Fruit fly (Drosophila melanogaster) whole organism, embryonic: ENCODE results near the gene Mad.

Experiments
- Abd-B ChIP-seq: fragments of 200-800 bp; sonication (Bioruptor generic); optimal IDR thresholded peaks from 2 replicates; lab custom pipeline; 2018; ENCODE audit warnings: missing biosample characterization, mild to moderate bottlenecking, missing genetic modification characterization, moderate library complexity
- CG10267 ChIP-seq: fragments of 200-800 bp; sonication (Bioruptor generic); optimal IDR thresholded peaks from 2 replicates; lab custom pipeline; 2018; ENCODE audit warnings: missing biosample characterization, mild to moderate bottlenecking, missing genetic modification characterization, moderate library complexity
- CG10979 ChIP-seq: fragments of 200-800 bp; sonication (Bioruptor generic); optimal IDR thresholded peaks from 2 replicates; lab custom pipeline; 2018; ENCODE audit warnings: missing biosample characterization, mild to moderate bottlenecking, missing genetic modification characterization, moderate library complexity
- CG12104 ChIP-seq: fragments of 200-800 bp; sonication (Bioruptor generic); optimal IDR thresholded peaks from 3 replicates; lab custom pipeline; 2016; ENCODE audit warnings: missing biosample characterization, missing genetic modification characterization
- CG12236 ChIP-seq: fragments of 200-800 bp; sonication (Bioruptor generic); optimal IDR thresholded peaks from 2 replicates; lab custom pipeline; 2016; ENCODE audit warnings: missing biosample characterization, missing genetic modification characterization
- CG13424 ChIP-seq: fragments of 200-800 bp; sonication (Bioruptor generic); optimal IDR thresholded peaks from 2 replicates; lab custom pipeline; 2019; ENCODE audit warnings: missing biosample characterization, mild to moderate bottlenecking, missing genetic modification characterization, moderate library complexity
- CG14441 ChIP-seq: fragments of 200-800 bp; sonication (Bioruptor generic); IDR thresholded peaks from 2 replicates; pipeline ENCODE4 v1.3.6; 2022; ENCODE audit warnings: missing biosample characterization, missing genetic modification characterization
- CG15073 ChIP-seq: fragments of 200-800 bp; sonication (Bioruptor generic); optimal IDR thresholded peaks from 2 replicates; lab custom pipeline; 2016; ENCODE audit warnings: missing biosample characterization, missing genetic modification characterization
- CG16815 ChIP-seq: fragments of 200-800 bp; sonication (Bioruptor generic); optimal IDR thresholded peaks from 3 replicates; lab custom pipeline; 2017; ENCODE audit warnings: missing biosample characterization, mild to moderate bottlenecking, missing genetic modification characterization
- CG17328 ChIP-seq: fragments of 200-800 bp; sonication (Bioruptor generic); IDR thresholded peaks from 2 replicates; pipeline ENCODE4 v1.3.6; 2022; ENCODE audit warnings: missing biosample characterization, missing genetic modification characterization
- CG17385 ChIP-seq: fragments of 200-800 bp; sonication (Bioruptor generic); optimal IDR thresholded peaks from 3 replicates; lab custom pipeline; 2018; ENCODE audit warnings: missing biosample characterization, mild to moderate bottlenecking, missing genetic modification characterization
- CG17802 ChIP-seq: fragments of 200-800 bp; sonication (Bioruptor generic); optimal IDR thresholded peaks from 2 replicates; lab custom pipeline; 2018; ENCODE audit warnings: missing biosample characterization, mild to moderate bottlenecking, missing genetic modification characterization, moderate library complexity
- CG17912 ChIP-seq: fragments of 200-800 bp; sonication (Bioruptor generic); optimal IDR thresholded peaks from 2 replicates; lab custom pipeline; 2018; ENCODE audit warnings: missing biosample characterization, mild to moderate bottlenecking, missing genetic modification characterization
- CG42726 ChIP-seq: fragments of 200-800 bp; sonication (Bioruptor generic); IDR thresholded peaks from 2 replicates; pipeline ENCODE4 v1.3.6; 2022; ENCODE audit warnings: missing biosample characterization, missing genetic modification characterization; ENCODE audit not compliant: partially characterized antibody
- CG7963 ChIP-seq: fragments of 200-800 bp; sonication (Bioruptor generic); IDR thresholded peaks from 3 replicates; pipeline ENCODE4 v1.3.6; 2022; ENCODE audit warnings: missing biosample characterization, missing genetic modification characterization; ENCODE audit not compliant: partially characterized antibody
- CG8281 ChIP-seq: fragments of 200-800 bp; sonication (Bioruptor generic); optimal IDR thresholded peaks from 2 replicates; lab custom pipeline; 2018; ENCODE audit warnings: missing biosample characterization, mild to moderate bottlenecking, missing genetic modification characterization, moderate library complexity
- CG9727 ChIP-seq: fragments of 200-800 bp; sonication (Bioruptor generic); optimal IDR thresholded peaks from 3 replicates; lab custom pipeline; 2017; ENCODE audit warnings: missing biosample characterization, mild to moderate bottlenecking, missing genetic modification characterization
- CG9876 ChIP-seq: fragments of 200-800 bp; sonication (Bioruptor generic); optimal IDR thresholded peaks from 2 replicates; lab custom pipeline; 2016; ENCODE audit warnings: missing biosample characterization, missing genetic modification characterization
- CHES-1-like ChIP-seq: fragments of 200-800 bp; sonication (Bioruptor generic); optimal IDR thresholded peaks from 2 replicates; lab custom pipeline; 2016; ENCODE audit warnings: missing biosample characterization, missing genetic modification characterization
- CTCF ChIP-seq: fragments of 200-800 bp; sonication (Bioruptor generic); optimal IDR thresholded peaks from 2 replicates; lab custom pipeline; 2017; ENCODE audit warnings: missing biosample characterization, mild to moderate bottlenecking, missing genetic modification characterization, moderate library complexity
- D ChIP-seq, 2 experiments: fragments of 200-800 bp in 1 of 2; fragments of >200 bp in 1 of 2; sonication (Bioruptor generic) in 1 of 2; optimal IDR thresholded peaks; 2 replicates in 1 of 2; 3 replicates in 1 of 2; lab custom pipeline; 2017; ENCODE audit warnings: mild to moderate bottlenecking in 1 of 2, missing biosample characterization in 1 of 2, missing genetic modification characterization in 1 of 2, missing genetic modification reagents in 1 of 2
- Dek ChIP-seq: fragments of 200-800 bp; sonication (Bioruptor generic); optimal IDR thresholded peaks from 3 replicates; lab custom pipeline; 2019; ENCODE audit warnings: missing biosample characterization, mild to moderate bottlenecking, missing genetic modification characterization, moderate library complexity
- Ets65A ChIP-seq: fragments of 200-800 bp; sonication (Bioruptor generic); peaks from one replicate; lab custom pipeline; 2016; ENCODE audit warnings: missing biosample characterization, missing genetic modification characterization
- Fer1 ChIP-seq: fragments of 200-800 bp; sonication (Bioruptor generic); optimal IDR thresholded peaks from 2 replicates; lab custom pipeline; 2017; ENCODE audit warnings: missing biosample characterization, mild to moderate bottlenecking, missing genetic modification characterization
- HLH54F ChIP-seq: fragments of 200-800 bp; sonication (Bioruptor generic); optimal IDR thresholded peaks from 3 replicates; lab custom pipeline; 2016; ENCODE audit warnings: missing biosample characterization, missing genetic modification characterization
- Hand ChIP-seq: fragments of 200-800 bp; sonication (Bioruptor generic); optimal IDR thresholded peaks from 2 replicates; lab custom pipeline; 2017; ENCODE audit warnings: mild to moderate bottlenecking, missing biosample characterization, missing genetic modification reagents, missing genetic modification characterization
- HmgD ChIP-seq: fragments of 200-800 bp; sonication (Bioruptor generic); optimal IDR thresholded peaks from 3 replicates; lab custom pipeline; 2016; ENCODE audit warnings: missing biosample characterization, missing genetic modification characterization
- Hmr ChIP-seq: fragments of 200-800 bp; sonication (Bioruptor generic); optimal IDR thresholded peaks from 3 replicates; lab custom pipeline; 2017; ENCODE audit warnings: mild to moderate bottlenecking, missing biosample characterization, missing genetic modification reagents, missing genetic modification characterization
- Meics ChIP-seq: fragments of 200-800 bp; sonication (Bioruptor generic); optimal IDR thresholded peaks from 2 replicates; lab custom pipeline; 2017; ENCODE audit warnings: missing biosample characterization, mild to moderate bottlenecking, missing genetic modification characterization
- Mes4 ChIP-seq: fragments of 200-800 bp; sonication (Bioruptor generic); optimal IDR thresholded peaks from 2 replicates; lab custom pipeline; 2016; ENCODE audit warnings: missing biosample characterization, missing genetic modification characterization
- Pdp1 ChIP-seq, 2 experiments: fragments of 200-800 bp; sonication (Bioruptor generic); optimal IDR thresholded peaks; 3 replicates each; lab custom pipeline; 2016; ENCODE audit warnings: missing biosample characterization in 2 of 2, missing genetic modification characterization in 2 of 2, mild to moderate bottlenecking in 1 of 2, moderate library complexity in 1 of 2
- Poxn ChIP-seq: fragments of 200-800 bp; sonication (Bioruptor generic); IDR thresholded peaks from 2 replicates; pipeline ENCODE4 v1.3.6; 2022; ENCODE audit warnings: missing biosample characterization, missing genetic modification characterization
- Rx ChIP-seq: fragments of 200-800 bp; sonication (Bioruptor generic); IDR thresholded peaks from 2 replicates; pipeline ENCODE4 v1.3.6; 2022; ENCODE audit warnings: missing biosample characterization, missing genetic modification characterization
- Tbp ChIP-seq: fragments of >200 bp; optimal IDR thresholded peaks from 2 replicates; lab custom pipeline; 2018; ENCODE audit warnings: missing biosample characterization, missing genetic modification characterization
- amos ChIP-seq: fragments of 200-800 bp; sonication (Bioruptor generic); IDR thresholded peaks from 2 replicates; pipeline ENCODE4 v1.3.6; 2022; ENCODE audit warnings: missing biosample characterization, missing genetic modification characterization; ENCODE audit not compliant: partially characterized antibody
- chn ChIP-seq: fragments of 200-800 bp; sonication (Bioruptor generic); optimal IDR thresholded peaks from 2 replicates; lab custom pipeline; 2016; ENCODE audit warnings: missing biosample characterization, missing genetic modification characterization
- dati ChIP-seq: fragments of 200-800 bp; sonication (Bioruptor generic); IDR thresholded peaks from 2 replicates; pipeline ENCODE4 v1.3.6; 2022; ENCODE audit warnings: missing biosample characterization, missing genetic modification characterization
- dysf ChIP-seq: fragments of 200-800 bp; sonication (Bioruptor generic); IDR thresholded peaks from 3 replicates; pipeline ENCODE4 v1.3.6; 2022; ENCODE audit warnings: missing biosample characterization, missing genetic modification characterization
- oc ChIP-seq: fragments of 200-800 bp; sonication (Bioruptor generic); optimal IDR thresholded peaks from 2 replicates; lab custom pipeline; 2018; ENCODE audit warnings: missing biosample characterization, mild to moderate bottlenecking, missing genetic modification characterization, moderate library complexity
- pzg ChIP-seq: fragments of 200-800 bp; sonication (Bioruptor generic); optimal IDR thresholded peaks from 3 replicates; lab custom pipeline; 2018; ENCODE audit warnings: missing biosample characterization, mild to moderate bottlenecking, missing genetic modification characterization, moderate library complexity
- tap ChIP-seq: fragments of 200-800 bp; optimal IDR thresholded peaks from 3 replicates; lab custom pipeline; 2019; ENCODE audit warnings: missing biosample characterization, mild to moderate bottlenecking, missing genetic modification characterization, moderate library complexity
- toy ChIP-seq: fragments of 200-800 bp; sonication (Bioruptor generic); IDR thresholded peaks from 2 replicates; pipeline ENCODE4 v1.3.6; 2022; ENCODE audit warnings: missing biosample characterization, missing genetic modification characterization
- unc-4 ChIP-seq: fragments of 200-800 bp; sonication (Bioruptor generic); IDR thresholded peaks from 2 replicates; pipeline ENCODE4 v1.3.6; 2022; ENCODE audit warnings: missing biosample characterization, missing genetic modification characterization; ENCODE audit not compliant: partially characterized antibody
- wek ChIP-seq: fragments of 200-800 bp; sonication (Bioruptor generic); optimal IDR thresholded peaks from 3 replicates; lab custom pipeline; 2018; ENCODE audit warnings: missing biosample characterization, mild to moderate bottlenecking, missing genetic modification characterization, moderate library complexity

Mad gene

DNA sequence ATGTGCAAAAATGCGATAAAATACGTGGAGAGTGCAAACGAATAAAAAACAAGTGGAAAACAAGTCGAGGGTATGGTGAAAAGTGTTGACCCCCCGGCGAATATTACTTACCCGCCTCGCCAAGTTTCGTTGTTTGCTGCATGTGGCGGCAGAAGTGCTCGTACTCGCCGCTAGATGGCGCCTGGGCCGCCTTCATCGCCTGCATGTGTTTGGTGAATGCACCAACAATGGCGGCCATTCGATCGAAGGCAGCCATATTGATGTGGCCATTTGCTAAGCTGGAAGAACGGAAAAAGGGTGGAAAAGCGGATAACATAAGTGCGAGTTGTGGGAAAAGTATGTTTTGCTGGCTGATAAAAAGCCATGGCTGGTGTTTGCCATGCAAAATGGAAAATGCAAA, 23.8 kb upstream of the Mad start (continued):
- no peak for TF ChIP-seq CG15073 (GFP tag; lab: Kevin White, UChicago)
- TF ChIP-seq dysf (GFP tag; lab: Robert Waterston, UW) = no peak
- TF ChIP-seq CG9876 (GFP tag; lab: Kevin White, UChicago) = no peak
- TF ChIP-seq CTCF = peak; percentile 82

DNA sequence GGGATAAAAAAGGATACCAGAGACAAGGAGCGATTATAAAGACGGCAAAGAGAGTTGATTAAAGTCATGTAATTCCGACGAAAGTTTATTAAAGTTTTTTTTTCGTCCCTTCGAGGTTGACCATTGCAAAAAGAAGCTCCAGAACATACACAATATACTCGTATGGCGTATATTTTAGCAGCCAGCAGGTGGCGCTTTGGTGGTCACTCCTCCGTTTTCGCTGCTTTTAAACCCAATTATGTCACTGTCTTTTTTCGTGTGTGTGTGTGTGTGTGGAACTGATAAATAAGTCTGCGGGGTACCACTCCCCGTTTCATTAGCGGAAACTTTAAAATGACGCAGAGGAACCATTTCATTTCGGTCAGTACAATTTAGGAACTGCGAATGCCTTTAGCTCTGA, 20.2 kb upstream of the Mad start:
- peak; percentile 56 for TF ChIP-seq CG10979 (tag; lab: Kevin White, UChicago)
- no peak for TF ChIP-seq CG12104 (GFP tag; lab: Kevin White, UChicago)
- TF ChIP-seq CTCF = peak; percentile 79
- TF ChIP-seq, all 482 proteins: peak for 2

DNA sequence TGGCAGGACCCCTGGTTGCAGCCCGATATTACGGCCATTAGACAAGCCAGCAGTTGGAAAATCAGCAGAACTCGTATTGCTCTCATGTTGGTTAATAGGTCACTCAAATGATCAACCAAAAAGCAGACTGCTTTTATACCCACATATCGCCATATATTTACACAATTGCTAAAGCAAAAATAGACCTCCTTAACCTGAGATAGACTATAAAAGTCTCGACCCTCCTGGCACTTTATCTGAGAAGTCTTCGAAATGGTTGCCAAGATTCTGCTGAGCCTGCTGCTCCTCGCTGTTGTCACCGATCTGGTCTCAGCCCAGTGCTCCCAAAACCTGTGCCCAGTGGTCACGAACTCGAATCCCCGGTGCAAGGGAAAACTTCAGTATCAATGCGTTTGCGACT, 14.3 kb upstream of the Mad start, which contains the start of the genes CG31698 and CG15404:
Gene CG31698 (minus strand): TSS at position 101 of the 400 bp plus-strand sequence.
Gene CG15404 (plus strand): TSS at position 233 of the 400 bp plus-strand sequence.
- TF ChIP-seq CG14441 = no peak
- peak; percentile 54 for TF ChIP-seq Ets65A (GFP tag; lab: Kevin White, UChicago)

DNA sequence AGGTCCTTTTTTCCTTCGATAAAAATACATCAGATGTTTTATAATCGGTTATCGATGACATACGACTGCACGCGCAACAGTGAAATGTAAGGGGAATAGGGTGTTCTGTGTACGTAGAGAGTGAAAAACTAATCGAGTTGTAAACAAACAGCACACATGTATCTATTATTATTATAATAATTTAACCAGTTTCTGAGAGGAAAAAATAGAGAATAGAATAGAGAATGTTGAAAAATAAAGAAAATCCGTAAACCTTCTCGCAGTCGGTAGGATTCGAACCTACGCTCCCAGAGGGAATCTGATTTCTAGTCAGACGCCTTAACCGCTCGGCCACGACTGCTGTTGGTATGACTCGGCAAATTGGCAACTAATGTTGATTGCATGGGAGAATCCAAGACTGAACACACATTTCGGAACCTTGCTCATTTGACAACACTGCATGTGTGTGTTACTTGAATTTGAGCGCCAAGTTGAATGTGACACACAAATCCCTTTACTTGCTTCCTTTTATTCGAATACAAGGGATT, 13.4 kb upstream of the Mad start:
- TF ChIP-seq dati (GFP tag; lab: Robert Waterston, UW) = no peak
- TF ChIP-seq CG10979 (tag; lab: Kevin White, UChicago) = no peak
- TF ChIP-seq CG42726 (GFP tag; lab: Robert Waterston, UW) = peak; percentile 87
- peak; percentile 19 for TF ChIP-seq Meics
- peak; percentile 19 for TF ChIP-seq Hmr
- TF ChIP-seq chn = no peak
- TF ChIP-seq CG17912 = no peak
- TF ChIP-seq CG13424 = no peak
- no peak for TF ChIP-seq D (optimal IDR thresholded peaks at IDR 0.05; lab: Kevin White, UChicago)
- TF ChIP-seq D (GFP tag; optimal IDR thresholded peaks at IDR 0.05; lab: Kevin White, UChicago) = no peak
- TF ChIP-seq HmgD (GFP tag; lab: Kevin White, UChicago) = no peak
- no peak for TF ChIP-seq CG12236 (GFP tag; lab: Kevin White, UChicago)
- TF ChIP-seq pzg (GFP tag; lab: Kevin White, UChicago) = peak; percentile 19
- no peak for TF ChIP-seq Tbp (GFP tag; lab: Kevin White, UChicago)
- TF ChIP-seq CG16815 (GFP tag; lab: Kevin White, UChicago) = no peak
- TF ChIP-seq wek (GFP tag; lab: Kevin White, UChicago) = no peak
- no peak for TF ChIP-seq CHES-1-like
- TF ChIP-seq CG10267 (tag; lab: Kevin White, UChicago) = peak; percentile 93
- no peak for TF ChIP-seq Hand (GFP tag; lab: Kevin White, UChicago)
- no peak for TF ChIP-seq Rx (GFP tag; lab: Robert Waterston, UW)
- peak; percentile 22 for TF ChIP-seq CG17385 (GFP tag; lab: Kevin White, UChicago)
- TF ChIP-seq tap = peak; percentile 19
- no peak for TF ChIP-seq CG8281 (tag; lab: Kevin White, UChicago)
- no peak for TF ChIP-seq HLH54F (GFP tag; lab: Kevin White, UChicago)
- TF ChIP-seq toy (GFP tag; lab: Robert Waterston, UW) = no peak
- TF ChIP-seq unc-4 (GFP tag; lab: Robert Waterston, UW) = peak; percentile 58
- TF ChIP-seq Pdp1 (GFP tag; optimal IDR thresholded peaks at IDR 0.05; lab: Kevin White, UChicago) = no peak
- TF ChIP-seq amos (GFP tag; lab: Robert Waterston, UW) = peak; percentile 88
- TF ChIP-seq Mes4 (GFP tag; lab: Kevin White, UChicago) = no peak
- no peak for TF ChIP-seq Dek (tag; lab: Kevin White, UChicago)
- peak; percentile 71 for TF ChIP-seq CG17328 (GFP tag; lab: Robert Waterston, UW)
- TF ChIP-seq oc (tag; lab: Kevin White, UChicago) = no peak
- TF ChIP-seq CG9727 (GFP tag; lab: Kevin White, UChicago) = no peak
- TF ChIP-seq Poxn (GFP tag; lab: Robert Waterston, UW) = no peak
- TF ChIP-seq CG17802 (tag; lab: Kevin White, UChicago) = no peak
- peak; percentile 88 for TF ChIP-seq CG7963 (GFP tag; lab: Robert Waterston, UW)
- no peak for TF ChIP-seq Abd-B
- TF ChIP-seq Fer1 (GFP tag; lab: Kevin White, UChicago) = peak; percentile 60
